Worm (Caenorhabditis elegans): ENCODE data around the gene C28A5.2.

Gene C28A5.2

DNA sequence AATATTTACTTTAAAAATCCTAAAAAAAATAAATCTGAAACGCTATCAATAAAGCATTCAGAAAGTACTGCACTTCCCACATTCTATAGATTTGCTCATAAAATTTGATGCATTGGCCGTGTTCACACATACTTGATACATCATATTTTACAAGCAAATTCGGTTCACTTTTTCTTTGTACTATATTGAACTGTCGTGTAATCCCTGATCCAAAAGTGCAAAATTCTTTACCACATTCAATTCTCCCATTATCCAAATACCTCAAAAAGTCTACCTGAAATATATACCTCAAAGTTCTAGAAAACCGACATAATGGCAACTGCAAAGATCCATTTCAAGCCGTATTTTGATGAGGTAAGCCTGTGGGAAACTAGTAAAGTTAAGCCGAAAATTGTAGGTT is 2.4 kb upstream of the C28A5.2 start, which contains the start of gene nex-3:
Gene nex-3, plus strand, starts transcription at position 301 of the 400 bp plus-strand sequence.
- no peak for TF ChIP-seq ceh-45 (GFP tag; IDR thresholded peaks at IDR 0.05)
- no peak for TF ChIP-seq odd-2 (tag; optimal IDR thresholded peaks at IDR 0.05)
- TF ChIP-seq unc-42 (tag; optimal IDR thresholded peaks at IDR 0.05), result no peak
- no peak for TF ChIP-seq ztf-16 (tag; optimal IDR thresholded peaks at IDR 0.05)
- TF ChIP-seq ref-2 (tag; optimal IDR thresholded peaks at IDR 0.05), result no peak
- TF ChIP-seq ceh-30 (tag; optimal IDR thresholded peaks at IDR 0.05), result no peak
- TF ChIP-seq pha-4 (tag; optimal IDR thresholded peaks at IDR 0.05), result no peak
- no peak for TF ChIP-seq dve-1 (tag; optimal IDR thresholded peaks at IDR 0.05)

DNA sequence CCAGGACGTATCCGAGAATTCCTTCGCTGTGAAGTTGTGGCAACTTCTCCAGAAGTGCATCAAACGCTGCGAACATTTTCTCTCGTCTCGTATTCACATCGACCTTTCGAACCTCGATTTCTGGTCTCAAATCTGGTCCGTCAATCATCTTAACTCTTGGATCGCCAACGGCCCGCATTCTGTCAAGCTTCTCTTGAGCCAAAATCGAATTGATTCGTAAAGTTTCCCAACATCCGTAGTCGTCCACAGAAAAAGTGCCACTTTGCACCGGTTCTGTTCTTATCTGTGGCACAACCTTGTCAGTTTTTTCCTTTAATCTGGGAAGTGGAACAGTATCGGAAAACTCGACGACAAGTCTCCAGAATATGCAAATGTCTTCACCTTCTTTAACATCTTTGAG is 4.1 kb downstream of the C28A5.2 start:
- no peak for TF ChIP-seq ref-2 (tag; optimal IDR thresholded peaks at IDR 0.05)
- TF ChIP-seq madf-2 (tag; optimal IDR thresholded peaks at IDR 0.05), result no peak
- TF ChIP-seq K02D7.2 (tag; optimal IDR thresholded peaks at IDR 0.05), result no peak
- no peak for TF ChIP-seq ceh-30 (tag; optimal IDR thresholded peaks at IDR 0.05)
- TF ChIP-seq unc-55 (GFP tag; optimal IDR thresholded peaks at IDR 0.05), result no peak
- TF ChIP-seq ceh-34 (tag; optimal IDR thresholded peaks at IDR 0.05), result no peak
- no peak for TF ChIP-seq odd-2 (tag; optimal IDR thresholded peaks at IDR 0.05)
- TF ChIP-seq eyg-1 (tag; optimal IDR thresholded peaks at IDR 0.05), result no peak
- TF ChIP-seq fkh-10 (GFP tag; optimal IDR thresholded peaks at IDR 0.05), result no peak
- no peak for TF ChIP-seq hlh-13 (GFP tag; optimal IDR thresholded peaks at IDR 0.05)
- TF ChIP-seq hlh-6 (tag; optimal IDR thresholded peaks at IDR 0.05), result no peak
- TF ChIP-seq ceh-2 (tag; optimal IDR thresholded peaks at IDR 0.05), result no peak
- no peak for TF ChIP-seq tbx-7 (tag; optimal IDR thresholded peaks at IDR 0.05)
- TF ChIP-seq syd-9 (tag; optimal IDR thresholded peaks at IDR 0.05), result no peak
- no peak for TF ChIP-seq ceh-14 (tag; optimal IDR thresholded peaks at IDR 0.05)

DNA sequence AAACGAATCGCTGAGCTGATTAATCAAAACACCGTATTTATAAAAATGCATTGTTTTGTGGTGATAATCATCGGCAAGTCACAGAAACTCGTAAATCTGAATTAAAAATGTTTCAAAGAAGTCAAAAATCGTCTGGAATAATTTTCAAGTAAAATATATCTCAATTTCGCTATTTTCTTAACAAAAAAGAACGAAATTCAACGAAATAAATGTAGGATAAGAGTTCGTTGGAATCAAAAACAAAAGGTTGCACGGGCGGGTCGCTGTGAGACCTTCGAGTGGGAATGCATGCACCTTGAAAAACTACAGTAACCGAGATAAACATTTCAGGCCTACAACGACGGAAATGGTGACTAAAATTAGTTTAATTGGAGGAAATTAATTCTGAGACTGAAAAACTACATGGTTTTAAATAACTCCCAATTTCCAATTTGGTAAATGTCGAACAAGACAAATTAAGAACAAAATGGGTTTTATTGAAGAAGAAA is 5.0 kb downstream of the C28A5.2 start, which contains the start of gene C28A5.1:
Gene C28A5.1, minus strand, starts transcription at position 51 of the 488 bp plus-strand sequence.
- TF ChIP-seq fax-1 (tag; optimal IDR thresholded peaks at IDR 0.05), result no peak
- TF ChIP-seq dmd-4 (tag; optimal IDR thresholded peaks at IDR 0.05; ENCODE audit: borderline replicate concordance), result no peak
- no peak for TF ChIP-seq ceh-31 (tag; optimal IDR thresholded peaks at IDR 0.05)
- TF ChIP-seq ceh-30 (tag; optimal IDR thresholded peaks at IDR 0.05), result no peak
- no peak for TF ChIP-seq pat-9 (tag; optimal IDR thresholded peaks at IDR 0.05)
- TF ChIP-seq hlh-30 (tag; optimal IDR thresholded peaks at IDR 0.05; ENCODE audit: insufficient read depth), result no peak
- no peak for TF ChIP-seq ceh-2 (tag; optimal IDR thresholded peaks at IDR 0.05)
- no peak for TF ChIP-seq fkh-6 (tag; optimal IDR thresholded peaks at IDR 0.05)
- TF ChIP-seq ceh-24 (tag; optimal IDR thresholded peaks at IDR 0.05), result no peak
- TF ChIP-seq pqm-1 (tag; optimal IDR thresholded peaks at IDR 0.05), result no peak
- TF ChIP-seq fkh-10 (GFP tag; optimal IDR thresholded peaks at IDR 0.05), result no peak
- no peak for TF ChIP-seq ets-4 (tag; optimal IDR thresholded peaks at IDR 0.05)

DNA sequence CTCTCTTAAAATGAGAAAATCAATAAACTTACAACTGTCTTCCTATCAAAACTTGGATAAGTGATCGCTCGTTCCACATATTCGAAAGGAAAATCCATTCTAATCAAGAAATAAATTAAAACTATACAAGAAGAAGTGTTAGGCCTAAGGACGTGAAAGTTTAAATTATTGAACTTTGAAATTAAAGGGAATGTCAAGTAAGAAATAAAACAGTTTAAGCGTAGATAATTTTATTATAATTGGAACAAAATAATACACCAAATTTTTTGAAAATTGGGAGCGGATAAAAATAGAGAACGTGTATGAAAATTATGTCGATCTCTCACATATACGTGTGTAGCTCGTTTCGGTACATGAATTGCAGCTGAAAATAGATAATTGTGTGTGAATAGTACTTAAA is 9.9 kb downstream of the C28A5.2 start, which contains the start of gene C28A5.6:
Gene C28A5.6, minus strand, starts transcription at position 101 of the 400 bp plus-strand sequence.
- TF ChIP-seq ceh-19 (GFP tag; optimal IDR thresholded peaks at IDR 0.05) (no peak), zip-5 (tag; optimal IDR thresholded peaks at IDR 0.05) (no peak), unc-55 (GFP tag; optimal IDR thresholded peaks at IDR 0.05) (no peak), hlh-30 (tag; optimal IDR thresholded peaks at IDR 0.05; ENCODE audit: insufficient read depth) (no peak), ceh-31 (tag; optimal IDR thresholded peaks at IDR 0.05) (no peak), npax-4 (tag; optimal IDR thresholded peaks at IDR 0.05) (no peak), pha-2 (tag; optimal IDR thresholded peaks at IDR 0.05) (no peak), K09A11.1 (tag; optimal IDR thresholded peaks at IDR 0.05; ENCODE audit: insufficient read depth) (no peak), tbx-7 (tag; optimal IDR thresholded peaks at IDR 0.05) (no peak), unc-86 (tag; optimal IDR thresholded peaks at IDR 0.05) (no peak), ref-2 (tag; optimal IDR thresholded peaks at IDR 0.05) (no peak), syd-9 (tag; optimal IDR thresholded peaks at IDR 0.05) (no peak), ceh-22 (tag; optimal IDR thresholded peaks at IDR 0.05) (no peak), unc-3 (GFP tag; conservative IDR thresholded peaks at IDR 0.05) (no peak), unc-3 (tag; optimal IDR thresholded peaks at IDR 0.05) (no peak), pha-4 (tag; optimal IDR thresholded peaks at IDR 0.05) (no peak), nhr-11 (tag; optimal IDR thresholded peaks at IDR 0.05) (no peak)

All from whole organism, late embryonic.